Worm (Caenorhabditis elegans) whole organism, mixed stage, embryonic: Measurements from ENCODE around the gene C18A11.1.

Experiments used
- M03D4.4 ChIP-seq: sonication (generic microtip); optimal IDR thresholded peaks from 2 replicates; lab custom pipeline; 2017; ENCODE audit warnings: mild to moderate bottlenecking, missing genetic modification characterization, missing compliant biosample characterization
- blmp-1 ChIP-seq: fragments of 150-350 bp; optimal IDR thresholded peaks from 2 replicates; lab custom pipeline; 2014; ENCODE audit warnings: missing biosample characterization, missing genetic modification characterization
- ceh-39 ChIP-seq: fragments of 150-350 bp; optimal IDR thresholded peaks from 2 replicates; lab custom pipeline; 2014; ENCODE audit warnings: missing biosample characterization, missing genetic modification characterization
- ceh-43 ChIP-seq: fragments of 200-800 bp; sonication (Bioruptor generic); optimal IDR thresholded peaks from 2 replicates; lab custom pipeline; 2018; ENCODE audit warnings: mild to moderate bottlenecking, missing genetic modification characterization, moderate library complexity, missing compliant biosample characterization
- ceh-83 ChIP-seq: fragments of 200-800 bp; sonication (Bioruptor generic); optimal IDR thresholded peaks from 2 replicates; lab custom pipeline; 2018; ENCODE audit warnings: mild to moderate bottlenecking, missing genetic modification characterization, missing compliant biosample characterization
- ces-1 ChIP-seq: fragments of 150-350 bp; optimal IDR thresholded peaks from 2 replicates; lab custom pipeline; 2014; ENCODE audit warnings: missing biosample characterization, missing genetic modification reagents, missing genetic modification characterization
- cnd-1 ChIP-seq: fragments of 200-800 bp; sonication (Bioruptor generic); optimal IDR thresholded peaks from 2 replicates; lab custom pipeline; 2018; ENCODE audit warnings: mild to moderate bottlenecking, missing genetic modification characterization, missing compliant biosample characterization
- drap-1 ChIP-seq: fragments of 200-800 bp; sonication (Bioruptor generic); optimal IDR thresholded peaks from 3 replicates; lab custom pipeline; 2018; ENCODE audit warnings: mild to moderate bottlenecking, missing genetic modification characterization, missing compliant biosample characterization
- elt-1 ChIP-seq: sonication (generic microtip); optimal IDR thresholded peaks from 2 replicates; lab custom pipeline; 2017; ENCODE audit warnings: missing genetic modification characterization, mild to moderate bottlenecking, missing compliant biosample characterization, antibody characterized with exemption, moderate library complexity, borderline replicate concordance; ENCODE audit not compliant: insufficient read depth
- elt-3 ChIP-seq: fragments of 150-350 bp; optimal IDR thresholded peaks from 2 replicates; lab custom pipeline; 2014; ENCODE audit warnings: missing biosample characterization, missing genetic modification characterization
- flh-1 ChIP-seq: fragments of 200-800 bp; sonication (Bioruptor generic); optimal IDR thresholded peaks from 2 replicates; lab custom pipeline; 2018; ENCODE audit warnings: mild to moderate bottlenecking, missing genetic modification characterization, moderate library complexity, missing compliant biosample characterization
- ham-2 ChIP-seq: fragments of 200-800 bp; sonication (Bioruptor generic); optimal IDR thresholded peaks from 2 replicates; lab custom pipeline; 2018; ENCODE audit warnings: mild to moderate bottlenecking, missing genetic modification characterization, missing compliant biosample characterization
- hlh-1 ChIP-seq: fragments of 150-350 bp; optimal IDR thresholded peaks from 2 replicates; lab custom pipeline; 2014; ENCODE audit warnings: missing biosample characterization, missing genetic modification reagents, missing genetic modification characterization
- lin-13 ChIP-seq: fragments of 150-350 bp; optimal IDR thresholded peaks from 2 replicates; lab custom pipeline; 2014; ENCODE audit warnings: missing biosample characterization, missing genetic modification characterization
- lin-32 ChIP-seq: fragments of 200-800 bp; sonication (Bioruptor generic); optimal IDR thresholded peaks from 2 replicates; lab custom pipeline; 2018; ENCODE audit warnings: mild to moderate bottlenecking, missing genetic modification characterization, missing compliant biosample characterization
- mab-5 ChIP-seq: fragments of 150-350 bp; optimal IDR thresholded peaks from 2 replicates; lab custom pipeline; 2014; ENCODE audit warnings: missing biosample characterization, missing genetic modification characterization
- mep-1 ChIP-seq: fragments of 150-350 bp; optimal IDR thresholded peaks from 2 replicates; lab custom pipeline; 2017; ENCODE audit warnings: missing biosample characterization, missing genetic modification reagents, missing genetic modification characterization, inconsistent platforms
- nhr-2 ChIP-seq: fragments of 150-350 bp; optimal IDR thresholded peaks from 2 replicates; lab custom pipeline; 2014; ENCODE audit warnings: missing biosample characterization, missing genetic modification characterization
- nhr-237 ChIP-seq: fragments of 150-350 bp; optimal IDR thresholded peaks from 2 replicates; lab custom pipeline; 2014; ENCODE audit warnings: missing biosample characterization, missing genetic modification characterization
- nhr-28 ChIP-seq: fragments of 150-350 bp; optimal IDR thresholded peaks from 2 replicates; lab custom pipeline; 2014; ENCODE audit warnings: missing biosample characterization, missing genetic modification characterization
- nhr-76 ChIP-seq: sonication (generic microtip); optimal IDR thresholded peaks from 2 replicates; lab custom pipeline; 2017; ENCODE audit warnings: missing biosample characterization, missing genetic modification characterization
- pha-4 ChIP-seq: fragments of 150-350 bp; optimal IDR thresholded peaks from 2 replicates; lab custom pipeline; 2018; ENCODE audit warnings: missing biosample characterization, missing genetic modification reagents, missing genetic modification characterization
- sem-2 ChIP-seq: fragments of 200-800 bp; sonication (Bioruptor generic); optimal IDR thresholded peaks from 2 replicates; lab custom pipeline; 2018; ENCODE audit warnings: mild to moderate bottlenecking, missing genetic modification characterization, missing compliant biosample characterization
- snpc-4 ChIP-seq: fragments of 150-350 bp; optimal IDR thresholded peaks from 2 replicates; lab custom pipeline; 2014; ENCODE audit warnings: missing biosample characterization, missing genetic modification characterization
- sptf-1 ChIP-seq: sonication (generic microtip); optimal IDR thresholded peaks from 2 replicates; lab custom pipeline; 2017; ENCODE audit warnings: mild to moderate bottlenecking, missing genetic modification characterization, moderate library complexity, missing compliant biosample characterization
- tbx-8 ChIP-seq: fragments of 200-800 bp; sonication (Bioruptor generic); optimal IDR thresholded peaks from 2 replicates; lab custom pipeline; 2018; ENCODE audit warnings: mild to moderate bottlenecking, missing genetic modification characterization, moderate library complexity, missing compliant biosample characterization
- unc-39 ChIP-seq: fragments of 150-350 bp; optimal IDR thresholded peaks from 2 replicates; lab custom pipeline; 2014; ENCODE audit warnings: missing biosample characterization, missing genetic modification characterization
- unc-62 ChIP-seq: fragments of 150-350 bp; optimal IDR thresholded peaks from 2 replicates; lab custom pipeline; 2014; ENCODE audit warnings: missing biosample characterization, missing genetic modification reagents, missing genetic modification characterization
- zip-8 ChIP-seq: fragments of 150-350 bp; optimal IDR thresholded peaks from 2 replicates; lab custom pipeline; 2014; ENCODE audit warnings: missing biosample characterization, missing genetic modification characterization
- ztf-11 ChIP-seq: fragments of 150-350 bp; optimal IDR thresholded peaks from 2 replicates; lab custom pipeline; 2014; ENCODE audit warnings: missing biosample characterization, missing genetic modification characterization

C18A11.1 gene

ce11 chrX:8089916-8090315 is 20.8 kb downstream of the C18A11.1 start:
- no peak for TF ChIP-seq nhr-76 (tag; lab: Kevin White, UChicago)
- TF ChIP-seq mep-1 = no peak
- TF ChIP-seq ces-1 (GFP tag; lab: Kevin White, UChicago) = peak; percentile 61

- TF ChIP-seq elt-1 (no peak), M03D4.4 (tag; lab: Kevin White, UChicago) (no peak), tbx-8 (GFP tag; lab: Kevin White, UChicago) (no peak), unc-39 (tag; lab: Kevin White, UChicago) (no peak), mep-1 (no peak)
These were observed 29.8 kb downstream of the C18A11.1 start, which contains the start of gene catp-5 for ce11 chrX:8098813-8099360. Gene catp-5 (minus strand): TSS chrX:8098863.

DNA sequence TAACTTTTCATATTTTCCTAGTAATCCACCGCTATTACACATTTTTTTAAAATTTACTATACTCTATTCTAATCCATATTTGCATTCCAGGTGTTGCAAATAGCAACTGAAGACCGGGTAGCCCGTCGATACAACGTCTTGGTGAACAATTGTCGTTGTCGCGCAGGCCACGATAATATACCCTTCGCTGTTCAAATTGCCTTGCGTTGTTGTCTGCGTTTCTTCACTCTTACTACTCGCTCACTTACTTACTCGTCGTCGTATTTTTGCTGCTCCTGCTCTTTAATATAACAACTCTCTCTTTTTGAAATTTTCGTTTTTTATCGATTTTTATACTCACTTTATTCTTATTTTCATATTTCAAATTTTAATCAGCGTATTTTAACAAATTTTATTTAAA is 34.8 kb downstream of the C18A11.1 start, which contains the start of gene K07E3.2:
TSS of gene K07E3.2 (plus strand) at position 400 of the 400 bp plus-strand sequence.
- TF ChIP-seq ceh-43 (GFP tag; lab: Kevin White, UChicago) (no peak), cnd-1 (tag; lab: Kevin White, UChicago) (no peak), ces-1 (GFP tag; lab: Kevin White, UChicago) (peak; percentile 5), lin-13 (tag; lab: Kevin White, UChicago) (no peak), pha-4 (tag; lab: Kevin White, UChicago) (no peak), flh-1 (GFP tag; lab: Kevin White, UChicago) (no peak), unc-39 (tag; lab: Kevin White, UChicago) (no peak), nhr-28 (tag; lab: Kevin White, UChicago) (no peak), sem-2 (GFP tag; lab: Kevin White, UChicago) (no peak), unc-62 (GFP tag; lab: Kevin White, UChicago) (no peak), ham-2 (GFP tag; lab: Kevin White, UChicago) (no peak), nhr-237 (tag; lab: Kevin White, UChicago) (no peak), elt-1 (no peak), hlh-1 (tag; lab: Kevin White, UChicago) (peak; percentile 28)

DNA sequence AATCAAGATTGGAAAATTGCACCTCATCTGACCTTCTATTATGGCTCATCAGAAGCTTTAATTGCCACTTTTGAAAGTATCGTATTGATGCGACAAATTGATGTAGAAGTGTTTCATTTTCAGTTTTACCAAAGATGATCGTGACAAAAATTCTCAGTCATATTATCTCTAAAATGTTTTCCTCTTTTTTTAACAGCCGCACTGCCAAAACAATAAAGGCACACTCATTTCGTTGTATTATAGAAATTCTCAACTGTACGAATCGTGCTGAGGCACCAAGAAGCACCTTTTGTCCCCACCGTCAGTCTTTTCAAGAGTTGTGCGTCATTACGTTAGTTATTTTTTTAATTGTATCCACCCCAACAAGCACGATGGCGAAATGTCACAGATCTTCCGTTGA is 38.8 kb downstream of the C18A11.1 start, which contains the start of gene K07E3.9:
TSS of gene K07E3.9 (plus strand) at position 301 of the 400 bp plus-strand sequence.
- no peak for TF ChIP-seq M03D4.4 (tag; lab: Kevin White, UChicago)
- TF ChIP-seq ham-2 (GFP tag; lab: Kevin White, UChicago) = no peak
- TF ChIP-seq blmp-1 (tag; lab: Kevin White, UChicago) = no peak
- TF ChIP-seq snpc-4 (tag; lab: Kevin White, UChicago) = no peak
- no peak for TF ChIP-seq pha-4 (tag; lab: Kevin White, UChicago)
- no peak for TF ChIP-seq unc-62 (GFP tag; lab: Kevin White, UChicago)
- no peak for TF ChIP-seq nhr-28 (tag; lab: Kevin White, UChicago)
- no peak for TF ChIP-seq sptf-1 (tag; lab: Kevin White, UChicago)
- TF ChIP-seq mab-5 = no peak
- no peak for TF ChIP-seq cnd-1 (tag; lab: Kevin White, UChicago)
- TF ChIP-seq ces-1 (GFP tag; lab: Kevin White, UChicago) = no peak
- no peak for TF ChIP-seq mep-1
- no peak for TF ChIP-seq unc-39 (tag; lab: Kevin White, UChicago)
- no peak for TF ChIP-seq flh-1 (GFP tag; lab: Kevin White, UChicago)
- no peak for TF ChIP-seq ceh-39
- no peak for TF ChIP-seq nhr-2 (tag; lab: Kevin White, UChicago)

ce11 chrX:8109531-8109930 is 40.4 kb downstream of the C18A11.1 start:
- no peak for TF ChIP-seq nhr-28 (tag; lab: Kevin White, UChicago)
- no peak for TF ChIP-seq drap-1
- no peak for TF ChIP-seq elt-3 (tag; lab: Kevin White, UChicago)
- TF ChIP-seq flh-1 (GFP tag; lab: Kevin White, UChicago) = no peak
- TF ChIP-seq mab-5 = no peak
- TF ChIP-seq elt-1 = no peak
- no peak for TF ChIP-seq snpc-4 (tag; lab: Kevin White, UChicago)
- no peak for TF ChIP-seq zip-8

ce11 chrX:8110193-8110592 is 41.1 kb downstream of the C18A11.1 start, which contains the start of gene K07E3.1:
Gene K07E3.1 (plus strand): TSS chrX:8110439.
- TF ChIP-seq M03D4.4 (tag; lab: Kevin White, UChicago) (no peak), hlh-1 (tag; lab: Kevin White, UChicago) (no peak), lin-32 (GFP tag; lab: Kevin White, UChicago) (no peak), ham-2 (GFP tag; lab: Kevin White, UChicago) (no peak), flh-1 (GFP tag; lab: Kevin White, UChicago) (no peak), ztf-11 (no peak), tbx-8 (GFP tag; lab: Kevin White, UChicago) (no peak), ceh-83 (GFP tag; lab: Kevin White, UChicago) (no peak), ceh-43 (GFP tag; lab: Kevin White, UChicago) (no peak), nhr-28 (tag; lab: Kevin White, UChicago) (no peak), unc-39 (tag; lab: Kevin White, UChicago) (no peak), cnd-1 (tag; lab: Kevin White, UChicago) (no peak)
